Worm (Caenorhabditis elegans): ENCODE data around the gene F01D5.6.

DNA sequence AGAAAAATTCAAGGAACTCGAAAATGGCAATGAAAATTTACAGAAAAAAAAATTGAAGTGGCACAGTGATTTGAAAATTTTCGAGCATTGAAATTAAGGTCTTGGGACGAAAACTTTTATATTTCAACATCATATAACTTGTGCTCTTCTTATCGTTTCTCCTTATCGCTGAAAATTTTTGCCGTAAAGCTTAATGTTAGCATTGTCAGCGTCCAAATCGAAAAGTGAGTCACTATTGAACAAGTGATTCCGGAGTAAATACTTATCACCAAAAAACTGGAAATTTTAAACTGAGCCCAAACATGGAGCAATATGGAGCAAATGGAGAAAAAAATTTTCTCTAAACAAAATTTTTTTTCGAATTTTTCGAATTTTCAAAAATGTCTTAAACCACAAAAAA, 49.4 kb downstream of the F01D5.6 start:
- TF ChIP-seq blmp-1 (tag; optimal IDR thresholded peaks at IDR 0.05; ENCODE audit: insufficient read depth) (no peak), nhr-237 (tag; optimal IDR thresholded peaks at IDR 0.05) (no peak), ama-1 (optimal IDR thresholded peaks at IDR 0.05) (no peak), F13H6.1 (tag; optimal IDR thresholded peaks at IDR 0.05) (no peak), egl-27 (tag; optimal IDR thresholded peaks at IDR 0.05) (no peak), nhr-12 (tag; optimal IDR thresholded peaks at IDR 0.05) (no peak), ceh-82 (tag; optimal IDR thresholded peaks at IDR 0.05) (no peak), sma-9 (GFP tag; optimal IDR thresholded peaks at IDR 0.05) (peak; percentile 2), sma-9 (tag; optimal IDR thresholded peaks at IDR 0.05) (no peak), elt-1 (tag; optimal IDR thresholded peaks at IDR 0.05) (no peak), skn-1 (tag; optimal IDR thresholded peaks at IDR 0.05) (no peak), nhr-77 (tag; optimal IDR thresholded peaks at IDR 0.05) (no peak), unc-62 (GFP tag; optimal IDR thresholded peaks at IDR 0.05) (no peak), lin-13 (GFP tag; optimal IDR thresholded peaks at IDR 0.05) (no peak), mdl-1 (tag; optimal IDR thresholded peaks at IDR 0.05) (no peak)

All from whole organism, L2 larva.